Worm (Caenorhabditis elegans): Measurements from ENCODE around the gene rrsr-1.

The rrsr-1 gene

ce11 chrV:14414964-14415564 is 9.7 kb downstream of the rrsr-1 start, which contains the start of the genes nxf-1 and C15H11.11:
TSS of gene nxf-1 (minus strand) at chrV:14415014.
TSS of gene C15H11.11 (plus strand) at chrV:14415499.
- TF ChIP-seq nhr-23 (tag; optimal IDR thresholded peaks at IDR 0.05), result peak; percentile 51
- peak; percentile 61 for TF ChIP-seq ama-1 (optimal IDR thresholded peaks at IDR 0.05)
- peak; percentile 77 for TF ChIP-seq snpc-4 (tag; optimal IDR thresholded peaks at IDR 0.05)
- peak; percentile 40 for TF ChIP-seq nhr-43 (tag; optimal IDR thresholded peaks at IDR 0.05; ENCODE audit: poor library complexity, severe bottlenecking)
- peak; percentile 77 for TF ChIP-seq elt-2 (tag; optimal IDR thresholded peaks at IDR 0.05)
- peak; percentile 73 for TF ChIP-seq hmg-11 (tag; optimal IDR thresholded peaks at IDR 0.05)
- no peak for TF ChIP-seq nhr-28 (tag; optimal IDR thresholded peaks at IDR 0.05)
- no peak for TF ChIP-seq ztf-4 (tag; optimal IDR thresholded peaks at IDR 0.05)
- peak; percentile 88 for TF ChIP-seq pha-4 (tag; optimal IDR thresholded peaks at IDR 0.05)
- TF ChIP-seq unc-62 (GFP tag; optimal IDR thresholded peaks at IDR 0.05), result no peak
- TF ChIP-seq egl-5 (tag; optimal IDR thresholded peaks at IDR 0.05), result peak; percentile 79
- peak; percentile 60 for TF ChIP-seq nfya-1 (tag; optimal IDR thresholded peaks at IDR 0.05; ENCODE audit: insufficient read depth)
- TF ChIP-seq unc-39 (tag; optimal IDR thresholded peaks at IDR 0.05), result no peak
- peak; percentile 44 for TF ChIP-seq nhr-25 (tag; optimal IDR thresholded peaks at IDR 0.05)
- TF ChIP-seq pqm-1 (tag; optimal IDR thresholded peaks at IDR 0.05), result peak; percentile 68
- peak; percentile 28 for TF ChIP-seq skn-1 (tag; optimal IDR thresholded peaks at IDR 0.05)
- peak; percentile 58 for TF ChIP-seq ceh-28 (tag; optimal IDR thresholded peaks at IDR 0.05)
- no peak for TF ChIP-seq ceh-9 (tag; optimal IDR thresholded peaks at IDR 0.05)
- peak; percentile 79 for TF ChIP-seq jun-1 (tag; optimal IDR thresholded peaks at IDR 0.05)
- TF ChIP-seq lin-15B (tag; optimal IDR thresholded peaks at IDR 0.05), result peak; percentile 56

DNA sequence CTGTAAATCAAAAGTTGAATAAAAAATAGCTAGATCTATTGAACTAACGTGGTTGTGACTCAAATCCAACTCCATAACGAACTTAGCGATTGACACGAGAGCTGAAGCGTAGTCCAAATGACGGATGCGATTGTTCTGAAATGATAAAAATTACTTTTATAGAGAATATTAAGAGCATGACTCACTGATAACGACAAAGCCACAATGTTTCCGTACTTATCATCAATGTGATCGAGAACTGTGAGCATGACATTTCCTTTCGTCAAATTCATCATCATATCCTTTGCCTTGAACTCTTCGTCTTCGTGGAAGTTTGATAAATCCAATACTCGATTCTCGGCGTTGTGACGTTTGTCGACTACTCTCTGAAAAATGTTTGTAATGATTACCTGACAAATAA is 10.8 kb downstream of the rrsr-1 start:
- TF ChIP-seq nhr-237 (tag; optimal IDR thresholded peaks at IDR 0.05) (no peak), nfya-1 (tag; optimal IDR thresholded peaks at IDR 0.05; ENCODE audit: insufficient read depth) (no peak), skn-1 (tag; optimal IDR thresholded peaks at IDR 0.05) (peak; percentile 10), jun-1 (tag; optimal IDR thresholded peaks at IDR 0.05) (peak; percentile 58), mml-1 (tag; optimal IDR thresholded peaks at IDR 0.05) (no peak), nhr-28 (tag; optimal IDR thresholded peaks at IDR 0.05) (no peak), elt-2 (tag; optimal IDR thresholded peaks at IDR 0.05) (peak; percentile 71), hmg-11 (tag; optimal IDR thresholded peaks at IDR 0.05) (no peak), pqm-1 (tag; optimal IDR thresholded peaks at IDR 0.05) (peak; percentile 86), tbx-2 (tag; optimal IDR thresholded peaks at IDR 0.05) (no peak)

ce11 chrV:14411989-14412388 is 12.8 kb downstream of the rrsr-1 start:
- TF ChIP-seq tbx-2 (tag; optimal IDR thresholded peaks at IDR 0.05) (no peak), elt-1 (tag; optimal IDR thresholded peaks at IDR 0.05) (no peak), ama-1 (optimal IDR thresholded peaks at IDR 0.05) (peak; percentile 65), jun-1 (tag; optimal IDR thresholded peaks at IDR 0.05) (no peak), fos-1 (tag; optimal IDR thresholded peaks at IDR 0.05) (no peak), ceh-9 (tag; optimal IDR thresholded peaks at IDR 0.05) (no peak), nhr-28 (tag; optimal IDR thresholded peaks at IDR 0.05) (no peak)

ce11 chrV:14409905-14410304 is 14.9 kb downstream of the rrsr-1 start:
- peak; percentile 91 for TF ChIP-seq snpc-4 (tag; optimal IDR thresholded peaks at IDR 0.05)
- no peak for TF ChIP-seq lsy-12 (tag; optimal IDR thresholded peaks at IDR 0.05)
- TF ChIP-seq pqm-1 (tag; optimal IDR thresholded peaks at IDR 0.05), result no peak
- TF ChIP-seq skn-1 (tag; optimal IDR thresholded peaks at IDR 0.05), result no peak
- no peak for TF ChIP-seq fkh-10 (GFP tag; optimal IDR thresholded peaks at IDR 0.05)

- TF ChIP-seq nhr-11 (tag; optimal IDR thresholded peaks at IDR 0.05) (no peak), ceh-9 (tag; optimal IDR thresholded peaks at IDR 0.05) (no peak)
These were observed 16.0 kb downstream of the rrsr-1 start, which contains the start of gene gnrr-2 for ce11 chrV:14408774-14409173. TSS of gene gnrr-2 (plus strand) at chrV:14409074.

ce11 chrV:14405647-14406046 is 19.2 kb downstream of the rrsr-1 start:
- no peak for TF ChIP-seq nfya-1 (tag; optimal IDR thresholded peaks at IDR 0.05; ENCODE audit: insufficient read depth)
- no peak for TF ChIP-seq daf-12 (tag; optimal IDR thresholded peaks at IDR 0.05)
- TF ChIP-seq zag-1 (tag; optimal IDR thresholded peaks at IDR 0.05), result no peak
- no peak for TF ChIP-seq elt-1 (tag; optimal IDR thresholded peaks at IDR 0.05)
- no peak for TF ChIP-seq jun-1 (tag; optimal IDR thresholded peaks at IDR 0.05)
- no peak for TF ChIP-seq nhr-12 (tag; optimal IDR thresholded peaks at IDR 0.05)
- TF ChIP-seq lsy-12 (tag; optimal IDR thresholded peaks at IDR 0.05), result no peak
- TF ChIP-seq lin-15B (tag; optimal IDR thresholded peaks at IDR 0.05), result no peak
- TF ChIP-seq ztf-4 (tag; optimal IDR thresholded peaks at IDR 0.05), result no peak
- no peak for TF ChIP-seq elt-3 (tag; optimal IDR thresholded peaks at IDR 0.05)
- TF ChIP-seq sea-2 (GFP tag; optimal IDR thresholded peaks at IDR 0.05), result no peak
- TF ChIP-seq skn-1 (tag; optimal IDR thresholded peaks at IDR 0.05), result no peak
- TF ChIP-seq fos-1 (tag; optimal IDR thresholded peaks at IDR 0.05), result no peak
- no peak for TF ChIP-seq mdl-1 (tag; optimal IDR thresholded peaks at IDR 0.05)
- TF ChIP-seq eor-1 (tag; optimal IDR thresholded peaks at IDR 0.05), result no peak
- no peak for TF ChIP-seq pha-4 (tag; optimal IDR thresholded peaks at IDR 0.05)
- TF ChIP-seq nhr-67 (tag; optimal IDR thresholded peaks at IDR 0.05), result no peak
- TF ChIP-seq lin-39 (tag; optimal IDR thresholded peaks at IDR 0.05), result no peak

Data from whole organism, L3 larva.